Worm (Caenorhabditis elegans): ENCODE data around the gene F44E2.3.

Gene F44E2.3

ce11 chrIII:8866983-8867842 is 38.1 kb upstream of the F44E2.3 start:
- TF ChIP-seq snpc-4 (tag; optimal IDR thresholded peaks at IDR 0.05) (no peak), nhr-21 (tag; optimal IDR thresholded peaks at IDR 0.05) (no peak), lin-13 (GFP tag; optimal IDR thresholded peaks at IDR 0.05) (peak; percentile 23), F13H6.1 (tag; optimal IDR thresholded peaks at IDR 0.05) (peak; percentile 8), ceh-82 (tag; optimal IDR thresholded peaks at IDR 0.05) (no peak), lsy-2 (tag; optimal IDR thresholded peaks at IDR 0.05) (peak in 1 of 2 experiments; percentile 32), unc-55 (GFP tag; optimal IDR thresholded peaks at IDR 0.05) (no peak), alr-1 (tag; optimal IDR thresholded peaks at IDR 0.05) (no peak), peb-1 (tag; optimal IDR thresholded peaks at IDR 0.05) (no peak), sem-4 (tag; optimal IDR thresholded peaks at IDR 0.05) (no peak), gmeb-1 (tag; optimal IDR thresholded peaks at IDR 0.05) (no peak), unc-39 (tag; optimal IDR thresholded peaks at IDR 0.05) (no peak), unc-62 (GFP tag; optimal IDR thresholded peaks at IDR 0.05) (no peak), lin-11 (tag; optimal IDR thresholded peaks at IDR 0.05) (no peak), nhr-237 (tag; optimal IDR thresholded peaks at IDR 0.05) (no peak), nhr-23 (tag; optimal IDR thresholded peaks at IDR 0.05) (no peak), egl-27 (tag; optimal IDR thresholded peaks at IDR 0.05) (no peak), zag-1 (tag; optimal IDR thresholded peaks at IDR 0.05) (no peak), R02D3.7 (tag; optimal IDR thresholded peaks at IDR 0.05) (no peak), blmp-1 (tag; optimal IDR thresholded peaks at IDR 0.05; ENCODE audit: insufficient read depth) (peak; percentile 68), Y55F3AM.14 (GFP tag; optimal IDR thresholded peaks at IDR 0.05) (no peak), ztf-11 (tag; optimal IDR thresholded peaks at IDR 0.05) (no peak), ztf-4 (tag; optimal IDR thresholded peaks at IDR 0.05) (no peak), ceh-16 (tag; optimal IDR thresholded peaks at IDR 0.05) (no peak), mdl-1 (tag; optimal IDR thresholded peaks at IDR 0.05) (no peak), ztf-1 (GFP tag; conservative IDR thresholded peaks at IDR 0.05) (no peak), sma-9 (GFP tag; optimal IDR thresholded peaks at IDR 0.05) (peak; percentile 44), sma-9 (tag; optimal IDR thresholded peaks at IDR 0.05) (no peak), elt-3 (tag; optimal IDR thresholded peaks at IDR 0.05) (no peak), ZK546.5 (tag; optimal IDR thresholded peaks at IDR 0.05) (no peak), skn-1 (tag; optimal IDR thresholded peaks at IDR 0.05) (no peak), nhr-6 (tag; optimal IDR thresholded peaks at IDR 0.05) (no peak), nhr-25 (tag; optimal IDR thresholded peaks at IDR 0.05) (peak; percentile 43), nhr-10 (tag; optimal IDR thresholded peaks at IDR 0.05) (no peak), nhr-12 (tag; optimal IDR thresholded peaks at IDR 0.05) (no peak), aly-2 (tag; optimal IDR thresholded peaks at IDR 0.05) (no peak), lin-39 (tag; optimal IDR thresholded peaks at IDR 0.05) (no peak), fos-1 (tag; optimal IDR thresholded peaks at IDR 0.05) (peak; percentile 65), nhr-11 (tag; optimal IDR thresholded peaks at IDR 0.05) (no peak), elt-1 (tag; optimal IDR thresholded peaks at IDR 0.05) (no peak), nhr-77 (tag; optimal IDR thresholded peaks at IDR 0.05) (no peak), C34F6.9 (tag; optimal IDR thresholded peaks at IDR 0.05) (no peak), nhr-129 (tag; optimal IDR thresholded peaks at IDR 0.05) (peak; percentile 16), sma-3 (GFP tag; optimal IDR thresholded peaks at IDR 0.05) (peak; percentile 64), ama-1 (optimal IDR thresholded peaks at IDR 0.05) (peak; percentile 87), dmd-4 (tag; optimal IDR thresholded peaks at IDR 0.05) (no peak), crh-2 (tag; optimal IDR thresholded peaks at IDR 0.05) (peak; percentile 58), mab-5 (tag; optimal IDR thresholded peaks at IDR 0.05) (no peak), mbf-1 (tag; optimal IDR thresholded peaks at IDR 0.05) (no peak)

Measured in whole organism, L2 larva.